Worm (Caenorhabditis elegans) whole organism, late embryonic: ENCODE results near the gene F31F7.1.

ENCODE experiments used
- F13H6.1 ChIP-seq: sonication (generic microtip); optimal IDR thresholded peaks from 2 replicates; lab custom pipeline; 2016; ENCODE audit warnings: missing genetic modification characterization, missing compliant biosample characterization
- K02D7.2 ChIP-seq: sonication (generic microtip); optimal IDR thresholded peaks from 2 replicates; lab custom pipeline; 2017; ENCODE audit warnings: mild to moderate bottlenecking, missing genetic modification characterization, missing compliant biosample characterization
- T23F11.4 ChIP-seq: fragments of 200-800 bp; sonication (Bioruptor generic); optimal IDR thresholded peaks from 2 replicates; lab custom pipeline; 2018; ENCODE audit warnings: mild to moderate bottlenecking, missing genetic modification characterization, missing compliant biosample characterization
- Y22D7AL.16 ChIP-seq: sonication (generic microtip); optimal IDR thresholded peaks from 2 replicates; lab custom pipeline; 2016; ENCODE audit warnings: missing genetic modification characterization, missing compliant biosample characterization
- ceh-19 ChIP-seq: fragments of 200-800 bp; sonication (Bioruptor generic); optimal IDR thresholded peaks from 2 replicates; lab custom pipeline; 2018; ENCODE audit warnings: mild to moderate bottlenecking, missing genetic modification characterization, missing compliant biosample characterization
- ceh-30 ChIP-seq: fragments of 150-350 bp; optimal IDR thresholded peaks from 2 replicates; lab custom pipeline; 2014; ENCODE audit warnings: missing biosample characterization, missing genetic modification characterization
- ceh-31 ChIP-seq: sonication (generic microtip); optimal IDR thresholded peaks from 2 replicates; lab custom pipeline; 2016; ENCODE audit warnings: missing genetic modification characterization, missing compliant biosample characterization
- ceh-45 ChIP-seq: fragments of 200-800 bp; sonication (Bioruptor generic); IDR thresholded peaks from 2 replicates; pipeline ENCODE4 v1.3.6; 2022; ENCODE audit warnings: missing genetic modification reagents, missing genetic modification characterization, missing compliant biosample characterization
- ceh-48 ChIP-seq: sonication (generic microtip); optimal IDR thresholded peaks from 2 replicates; lab custom pipeline; 2016; ENCODE audit warnings: missing genetic modification characterization, inconsistent platforms, missing compliant biosample characterization
- ceh-6 ChIP-seq: fragments of 200-800 bp; sonication (Bioruptor generic); optimal IDR thresholded peaks from 2 replicates; lab custom pipeline; 2018; ENCODE audit warnings: mild to moderate bottlenecking, missing genetic modification characterization, missing compliant biosample characterization
- che-1 ChIP-seq: sonication (generic microtip); optimal IDR thresholded peaks from 2 replicates; lab custom pipeline; 2016; ENCODE audit warnings: mild to moderate bottlenecking, missing genetic modification characterization, missing compliant biosample characterization
- dve-1 ChIP-seq: sonication (generic microtip); optimal IDR thresholded peaks from 2 replicates; lab custom pipeline; 2017; ENCODE audit warnings: antibody characterized with exemption, mild to moderate bottlenecking, missing genetic modification characterization, missing compliant biosample characterization
- ets-4 ChIP-seq: sonication (generic microtip); optimal IDR thresholded peaks from 2 replicates; lab custom pipeline; 2016; ENCODE audit warnings: missing genetic modification characterization, missing compliant biosample characterization
- eyg-1 ChIP-seq: sonication (generic microtip); optimal IDR thresholded peaks from 2 replicates; lab custom pipeline; 2016; ENCODE audit warnings: missing genotype, missing genetic modification characterization, missing compliant biosample characterization
- fax-1 ChIP-seq: sonication (generic microtip); optimal IDR thresholded peaks from 2 replicates; lab custom pipeline; 2016; ENCODE audit warnings: missing genotype, missing genetic modification characterization, missing compliant biosample characterization
- fkh-10 ChIP-seq: fragments of 150-350 bp; optimal IDR thresholded peaks from 2 replicates; lab custom pipeline; 2014; ENCODE audit warnings: missing biosample characterization, missing genetic modification reagents, missing genetic modification characterization
- fkh-6 ChIP-seq: sonication (generic microtip); optimal IDR thresholded peaks from 2 replicates; lab custom pipeline; 2016; ENCODE audit warnings: missing genetic modification characterization, missing compliant biosample characterization
- gmeb-2 ChIP-seq: sonication (generic microtip); optimal IDR thresholded peaks from 2 replicates; lab custom pipeline; 2016; ENCODE audit warnings: missing genetic modification characterization, inconsistent platforms, missing compliant biosample characterization
- hlh-30 ChIP-seq: sonication (generic microtip); optimal IDR thresholded peaks from 2 replicates; lab custom pipeline; 2017; ENCODE audit warnings: antibody characterized with exemption, missing genetic modification characterization, missing compliant biosample characterization; ENCODE audit not compliant: insufficient read depth
- hlh-6 ChIP-seq: sonication (generic microtip); optimal IDR thresholded peaks from 2 replicates; lab custom pipeline; 2016; ENCODE audit warnings: missing genotype, missing genetic modification characterization, missing compliant biosample characterization
- lim-6 ChIP-seq: sonication (generic microtip); optimal IDR thresholded peaks from 2 replicates; lab custom pipeline; 2016; ENCODE audit warnings: missing genetic modification characterization, missing compliant biosample characterization
- lin-11 ChIP-seq: fragments of 200-800 bp; sonication (Bioruptor generic); optimal IDR thresholded peaks from 2 replicates; lab custom pipeline; 2018; ENCODE audit warnings: mild to moderate bottlenecking, missing genetic modification characterization, missing compliant biosample characterization
- madf-2 ChIP-seq: sonication (generic microtip); optimal IDR thresholded peaks from 2 replicates; lab custom pipeline; 2017; ENCODE audit warnings: missing genetic modification characterization, missing compliant biosample characterization
- mec-3 ChIP-seq: sonication (generic microtip); optimal IDR thresholded peaks from 2 replicates; lab custom pipeline; 2016; ENCODE audit warnings: borderline replicate concordance, missing genetic modification characterization, missing compliant biosample characterization
- nhr-11 ChIP-seq: fragments of 150-350 bp; optimal IDR thresholded peaks from 2 replicates; lab custom pipeline; 2014; ENCODE audit warnings: missing biosample characterization, missing genetic modification characterization
- npax-4 ChIP-seq: sonication (generic microtip); optimal IDR thresholded peaks from 2 replicates; lab custom pipeline; 2016; ENCODE audit warnings: missing genetic modification characterization, missing compliant biosample characterization
- odd-2 ChIP-seq: sonication (generic microtip); optimal IDR thresholded peaks from 2 replicates; lab custom pipeline; 2017; ENCODE audit warnings: antibody characterized with exemption, mild to moderate bottlenecking, missing genetic modification characterization, missing compliant biosample characterization
- pat-9 ChIP-seq: fragments of 200-800 bp; sonication (Bioruptor generic); optimal IDR thresholded peaks from 2 replicates; lab custom pipeline; 2018; ENCODE audit warnings: mild to moderate bottlenecking, missing genetic modification characterization, moderate library complexity, missing compliant biosample characterization
- pqm-1 ChIP-seq: sonication (generic microtip); optimal IDR thresholded peaks from 2 replicates; lab custom pipeline; 2016; ENCODE audit warnings: missing genetic modification characterization, missing compliant biosample characterization
- ref-2 ChIP-seq: sonication (generic microtip); optimal IDR thresholded peaks from 2 replicates; lab custom pipeline; 2016; ENCODE audit warnings: missing genetic modification characterization, missing compliant biosample characterization
- sdc-2 ChIP-seq: sonication (generic microtip); optimal IDR thresholded peaks from 2 replicates; lab custom pipeline; 2016; ENCODE audit warnings: missing genotype, missing genetic modification characterization, missing compliant biosample characterization
- sox-2 ChIP-seq: fragments of 200-800 bp; sonication (Bioruptor generic); IDR thresholded peaks from 2 replicates; pipeline ENCODE4 v1.3.6; 2022; ENCODE audit warnings: missing genetic modification reagents, missing genetic modification characterization, missing compliant biosample characterization
- sox-4 ChIP-seq: sonication (generic microtip); optimal IDR thresholded peaks from 2 replicates; lab custom pipeline; 2017; ENCODE audit warnings: mild to moderate bottlenecking, missing genetic modification characterization, inconsistent platforms, missing compliant biosample characterization
- syd-9 ChIP-seq: sonication (generic microtip); optimal IDR thresholded peaks from 2 replicates; lab custom pipeline; 2016; ENCODE audit warnings: mild to moderate bottlenecking, missing genetic modification characterization, moderate library complexity, missing compliant biosample characterization
- tbx-7 ChIP-seq: sonication (generic microtip); optimal IDR thresholded peaks from 2 replicates; lab custom pipeline; 2016; ENCODE audit warnings: missing genotype, missing genetic modification characterization, missing compliant biosample characterization
- ttx-3 ChIP-seq: sonication (generic microtip); optimal IDR thresholded peaks from 2 replicates; lab custom pipeline; 2016; ENCODE audit warnings: missing genetic modification reagents, missing genetic modification characterization, missing compliant biosample characterization
- unc-42 ChIP-seq: sonication (generic microtip); optimal IDR thresholded peaks from 2 replicates; lab custom pipeline; 2016; ENCODE audit warnings: missing genotype, missing genetic modification characterization, missing compliant biosample characterization
- unc-55 ChIP-seq: sonication (generic microtip); optimal IDR thresholded peaks from 2 replicates; lab custom pipeline; 2017; ENCODE audit warnings: missing biosample characterization, missing genetic modification reagents, missing genetic modification characterization
- unc-86 ChIP-seq: sonication (generic microtip); optimal IDR thresholded peaks from 2 replicates; lab custom pipeline; 2016; ENCODE audit warnings: missing genetic modification characterization, missing compliant biosample characterization
- zip-5 ChIP-seq: sonication (generic microtip); optimal IDR thresholded peaks from 2 replicates; lab custom pipeline; 2016; ENCODE audit warnings: missing genetic modification characterization, missing compliant biosample characterization
- ztf-16 ChIP-seq: sonication (generic microtip); optimal IDR thresholded peaks from 2 replicates; lab custom pipeline; 2017; ENCODE audit warnings: missing genetic modification characterization, missing compliant biosample characterization

Gene F31F7.1

DNA sequence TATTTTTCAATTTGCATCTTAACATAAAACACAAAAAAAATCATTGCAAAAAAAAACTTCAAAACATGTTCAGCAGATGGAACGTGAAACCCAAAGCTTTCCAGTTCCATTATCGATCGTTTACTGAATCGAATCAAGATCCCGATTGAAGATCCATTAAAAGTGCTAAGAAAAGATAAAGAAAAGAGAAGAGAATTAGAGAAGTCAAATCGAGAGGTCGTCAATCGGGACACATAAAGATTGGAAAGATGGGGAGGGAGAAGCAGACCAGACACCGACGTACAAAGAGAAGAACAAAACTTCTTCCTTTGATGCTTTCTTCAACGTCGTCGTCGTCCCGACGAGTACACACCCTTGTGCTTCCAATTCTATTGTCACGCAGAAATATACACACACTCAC is 43.4 kb upstream of the F31F7.1 start:
- TF ChIP-seq ceh-48 (tag; lab: Kevin White, UChicago): no peak
- TF ChIP-seq unc-42 (tag; lab: Kevin White, UChicago): peak; percentile 5
- TF ChIP-seq syd-9 (tag; lab: Kevin White, UChicago): no peak
- TF ChIP-seq sox-2 (GFP tag; lab: Robert Waterston, UW): no peak
- no peak for TF ChIP-seq sdc-2 (tag; lab: Kevin White, UChicago)
- no peak for TF ChIP-seq ref-2
- no peak for TF ChIP-seq ceh-6 (GFP tag; lab: Kevin White, UChicago)
- no peak for TF ChIP-seq mec-3
- TF ChIP-seq fax-1 (tag; lab: Kevin White, UChicago): no peak
- TF ChIP-seq fkh-6 (tag; lab: Kevin White, UChicago): no peak
- TF ChIP-seq ceh-45: no peak
- no peak for TF ChIP-seq unc-86 (tag; lab: Kevin White, UChicago)
- TF ChIP-seq gmeb-2: no peak
- no peak for TF ChIP-seq dve-1 (tag; lab: Kevin White, UChicago)
- TF ChIP-seq ceh-31 (tag; lab: Kevin White, UChicago): peak; percentile 39
- TF ChIP-seq ceh-19: no peak

- TF ChIP-seq sox-2 (GFP tag; lab: Robert Waterston, UW) (peak; percentile 55; the same call in 1 of the 2 replicates), ceh-31 (tag; lab: Kevin White, UChicago) (peak; percentile 32), unc-86 (tag; lab: Kevin White, UChicago) (no peak)
Observed at ce11 chrV:6233952-6234351, 42.3 kb upstream of the F31F7.1 start.

- TF ChIP-seq Y22D7AL.16: no peak
- TF ChIP-seq K02D7.2: no peak
- no peak for TF ChIP-seq T23F11.4 (GFP tag; lab: Kevin White, UChicago)
- TF ChIP-seq mec-3: no peak
- no peak for TF ChIP-seq tbx-7 (tag; lab: Kevin White, UChicago)
- TF ChIP-seq F13H6.1 (tag; lab: Kevin White, UChicago): no peak
- TF ChIP-seq unc-55 (GFP tag; lab: Kevin White, UChicago): no peak
- TF ChIP-seq fkh-10: no peak
Observed at ce11 chrV:6234876-6235275, 41.4 kb upstream of the F31F7.1 start, which contains the start of gene K08B12.3. Gene K08B12.3, plus strand, starts transcription at chrV:6235176.

ce11 chrV:6238347-6238746 is 37.9 kb upstream of the F31F7.1 start:
- TF ChIP-seq ttx-3 (no peak), lin-11 (tag; lab: Kevin White, UChicago) (no peak), unc-86 (tag; lab: Kevin White, UChicago) (no peak), ceh-30 (tag; lab: Kevin White, UChicago) (no peak), eyg-1 (no peak), ceh-31 (tag; lab: Kevin White, UChicago) (no peak), npax-4 (tag; lab: Kevin White, UChicago) (no peak), nhr-11 (tag; lab: Kevin White, UChicago) (no peak), hlh-6 (tag; lab: Kevin White, UChicago) (no peak), sdc-2 (tag; lab: Kevin White, UChicago) (no peak), sox-4 (no peak), sox-2 (GFP tag; lab: Robert Waterston, UW) (no peak), hlh-30 (tag; lab: Kevin White, UChicago) (no peak), che-1 (tag; lab: Kevin White, UChicago) (no peak), syd-9 (tag; lab: Kevin White, UChicago) (no peak), lim-6 (tag; lab: Kevin White, UChicago) (no peak)

DNA sequence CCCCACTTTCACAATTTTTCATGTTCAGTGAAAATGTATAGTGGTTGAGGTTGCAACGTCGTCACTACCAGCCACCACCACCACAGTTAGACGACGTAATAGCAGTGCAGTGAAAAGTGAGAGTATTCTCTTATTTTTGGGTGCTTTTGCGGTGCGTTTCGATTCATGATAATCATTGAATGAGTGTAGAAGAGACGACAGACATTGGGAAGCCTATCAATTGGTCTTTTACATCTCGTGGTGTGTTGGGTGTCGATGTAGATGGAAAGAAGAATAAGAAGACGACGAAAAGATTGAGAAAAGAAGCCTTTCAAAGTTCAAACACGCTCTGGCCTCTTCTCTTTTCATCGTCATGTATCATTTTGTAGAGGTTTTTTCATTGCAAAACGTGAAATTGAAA is 36.4 kb upstream of the F31F7.1 start:
- TF ChIP-seq fkh-10 (no peak), ets-4 (no peak), lim-6 (tag; lab: Kevin White, UChicago) (no peak), dve-1 (tag; lab: Kevin White, UChicago) (no peak), ztf-16 (no peak), ceh-19 (no peak), pat-9 (no peak), ceh-48 (tag; lab: Kevin White, UChicago) (no peak), zip-5 (tag; lab: Kevin White, UChicago) (no peak), ceh-45 (no peak), odd-2 (tag; lab: Kevin White, UChicago) (no peak), pqm-1 (no peak), madf-2 (tag; lab: Kevin White, UChicago) (no peak)
- TF ChIP-seq, all 69 proteins: peak for 0
